Worm (Caenorhabditis elegans) whole organism, young adult: ENCODE results near the gene Y37H2A.14.

Experiments used
- B0336.3 ChIP-seq: fragments of 200-800 bp; sonication (Bioruptor generic); IDR thresholded peaks from 2 replicates; pipeline ENCODE4 v1.3.6; 2022; ENCODE audit warnings: missing genetic modification characterization, missing compliant biosample characterization
- F39B2.1 ChIP-seq: fragments of 200-800 bp; sonication (Bioruptor generic); IDR thresholded peaks from 2 replicates; pipeline ENCODE4 v1.3.6; 2022; ENCODE audit warnings: missing genetic modification reagents, missing genetic modification characterization, missing compliant biosample characterization
- F52B5.7 ChIP-seq: sonication (generic microtip); optimal IDR thresholded peaks from 2 replicates; lab custom pipeline; 2016; ENCODE audit warnings: mild to moderate bottlenecking, missing genetic modification characterization, missing compliant biosample characterization
- F57A8.1 ChIP-seq: fragments of 200-800 bp; sonication (Bioruptor generic); optimal IDR thresholded peaks from 2 replicates; lab custom pipeline; 2018; ENCODE audit warnings: mild to moderate bottlenecking, missing genetic modification characterization, moderate library complexity, missing compliant biosample characterization
- F57C9.4 ChIP-seq: sonication (generic microtip); optimal IDR thresholded peaks from 2 replicates; lab custom pipeline; 2017; ENCODE audit warnings: mild to moderate bottlenecking, missing genetic modification characterization, missing compliant biosample characterization
- K11D2.4 ChIP-seq: fragments of 200-800 bp; sonication (Bioruptor generic); IDR thresholded peaks from 2 replicates; pipeline ENCODE4 v1.3.6; 2022; ENCODE audit warnings: missing genetic modification reagents, missing genetic modification characterization, missing compliant biosample characterization
- T07F8.4 ChIP-seq: sonication (generic microtip); optimal IDR thresholded peaks from 2 replicates; lab custom pipeline; 2016; ENCODE audit warnings: mild to moderate bottlenecking, missing genetic modification characterization, moderate library complexity, missing compliant biosample characterization
- Y56A3A.18 ChIP-seq: fragments of 200-800 bp; sonication (Bioruptor generic); IDR thresholded peaks from 2 replicates; pipeline ENCODE4 v1.3.6; 2022; ENCODE audit warnings: missing genetic modification reagents, missing genetic modification characterization, missing compliant biosample characterization
- ZK185.1 ChIP-seq: sonication (generic microtip); optimal IDR thresholded peaks from 2 replicates; lab custom pipeline; 2016; ENCODE audit warnings: mild to moderate bottlenecking, missing genetic modification characterization, missing compliant biosample characterization; ENCODE audit not compliant: poor library complexity, severe bottlenecking
- akir-1 ChIP-seq: fragments of 200-800 bp; sonication (Bioruptor generic); optimal IDR thresholded peaks from 2 replicates; lab custom pipeline; 2018; ENCODE audit warnings: mild to moderate bottlenecking, missing genetic modification characterization, moderate library complexity, missing compliant biosample characterization
- ama-1 ChIP-seq, 3 experiments: fragments of 150-350 bp in 1 of 3; sonication (generic microtip) in 2 of 3; optimal IDR thresholded peaks; 2 replicates each; lab custom pipeline; 2014 to 2018; ENCODE audit warnings: missing biosample characterization in 2 of 3, missing genetic modification characterization in 2 of 3, missing genetic modification reagents in 2 of 3
- aptf-3 ChIP-seq: fragments of 200-800 bp; sonication (Bioruptor generic); IDR thresholded peaks from 2 replicates; pipeline ENCODE4 v1.3.6; 2022; ENCODE audit warnings: missing genetic modification characterization, missing compliant biosample characterization
- athp-1 ChIP-seq: sonication (generic microtip); optimal IDR thresholded peaks from 2 replicates; lab custom pipeline; 2017; ENCODE audit warnings: mild to moderate bottlenecking, missing genetic modification characterization, missing compliant biosample characterization
- attf-3 ChIP-seq: fragments of 200-800 bp; sonication (Bioruptor generic); conservative IDR thresholded peaks from 2 replicates; pipeline ENCODE4 v1.3.6; 2022; ENCODE audit warnings: missing genetic modification reagents, missing genetic modification characterization, missing compliant biosample characterization
- bed-2 ChIP-seq: fragments of 200-800 bp; sonication (Bioruptor generic); IDR thresholded peaks from 2 replicates; pipeline ENCODE4 v1.3.6; 2022; ENCODE audit warnings: missing genetic modification reagents, missing genetic modification characterization, missing compliant biosample characterization
- cebp-2 ChIP-seq: fragments of 200-800 bp; sonication (Bioruptor generic); IDR thresholded peaks from 2 replicates; pipeline ENCODE4 v1.3.6; 2022; ENCODE audit warnings: missing genetic modification characterization, missing compliant biosample characterization
- ceh-58 ChIP-seq: fragments of 200-800 bp; sonication (Bioruptor generic); IDR thresholded peaks from 2 replicates; pipeline ENCODE4 v1.3.6; 2022; ENCODE audit warnings: missing genetic modification characterization, missing compliant biosample characterization
- ceh-79 ChIP-seq: sonication (generic microtip); optimal IDR thresholded peaks from 2 replicates; lab custom pipeline; 2017; ENCODE audit warnings: mild to moderate bottlenecking, missing genetic modification characterization, missing compliant biosample characterization
- ceh-91 ChIP-seq: fragments of 200-800 bp; sonication (Bioruptor generic); IDR thresholded peaks from 2 replicates; pipeline ENCODE4 v1.3.6; 2022; ENCODE audit warnings: missing genetic modification reagents, missing genetic modification characterization, missing compliant biosample characterization
- him-1 ChIP-seq: sonication (generic microtip); optimal IDR thresholded peaks from 2 replicates; lab custom pipeline; 2016; ENCODE audit warnings: missing genotype, missing genetic modification reagents, missing genetic modification characterization, missing compliant biosample characterization
- hsf-1 ChIP-seq: fragments of 200-800 bp; sonication (Bioruptor generic); IDR thresholded peaks from 2 replicates; pipeline ENCODE4 v1.3.6; 2022; ENCODE audit warnings: missing genetic modification reagents, missing genetic modification characterization, missing compliant biosample characterization
- lag-1 ChIP-seq: fragments of 200-800 bp; sonication (Bioruptor generic); IDR thresholded peaks from 2 replicates; pipeline ENCODE4 v1.3.6; 2022; ENCODE audit warnings: missing genetic modification reagents, missing genetic modification characterization, missing compliant biosample characterization
- let-526 ChIP-seq: fragments of 200-800 bp; sonication (Bioruptor generic); IDR thresholded peaks from 2 replicates; pipeline ENCODE4 v1.3.6; 2022; ENCODE audit warnings: missing genetic modification reagents, missing genetic modification characterization, missing compliant biosample characterization
- let-607 ChIP-seq, 2 experiments: fragments of 200-800 bp in 1 of 2; sonication (Bioruptor generic) in 1 of 2; sonication (generic microtip) in 1 of 2; optimal IDR thresholded peaks; 2 replicates each; lab custom pipeline; 2016 to 2018; ENCODE audit warnings: mild to moderate bottlenecking in 2 of 2, missing compliant biosample characterization in 2 of 2, missing genetic modification characterization in 2 of 2, moderate library complexity in 2 of 2, missing genotype in 1 of 2
- lin-35 ChIP-seq, 3 experiments: fragments of 150-350 bp in 2 of 3; sonication (generic microtip) in 1 of 3; optimal IDR thresholded peaks; 2 replicates each; lab custom pipeline; 2014 to 2018; ENCODE audit warnings: missing biosample characterization in 3 of 3, missing genetic modification characterization in 3 of 3, missing genetic modification reagents in 3 of 3
- lir-1 ChIP-seq: fragments of 200-800 bp; sonication (Bioruptor generic); conservative IDR thresholded peaks from 2 replicates; pipeline ENCODE4 v1.3.6; 2022; ENCODE audit warnings: missing genetic modification reagents, missing genetic modification characterization, missing compliant biosample characterization
- madf-3 ChIP-seq: fragments of 200-800 bp; sonication (Bioruptor generic); IDR thresholded peaks from 2 replicates; pipeline ENCODE4 v1.3.6; 2022; ENCODE audit warnings: missing genetic modification reagents, missing genetic modification characterization, missing compliant biosample characterization
- madf-8 ChIP-seq: fragments of 200-800 bp; sonication (Bioruptor generic); conservative IDR thresholded peaks from 2 replicates; pipeline ENCODE4 v1.3.6; 2022; ENCODE audit warnings: missing genetic modification reagents, missing genetic modification characterization, missing compliant biosample characterization
- mcd-1 ChIP-seq: fragments of 200-800 bp; sonication (Bioruptor generic); IDR thresholded peaks from 2 replicates; pipeline ENCODE4 v1.3.6; 2022; ENCODE audit warnings: missing genetic modification reagents, missing genetic modification characterization, missing compliant biosample characterization
- mes-4 ChIP-seq: sonication (generic microtip); optimal IDR thresholded peaks from 2 replicates; lab custom pipeline; 2016; ENCODE audit warnings: missing genotype, missing genetic modification characterization, missing compliant biosample characterization
- mxl-1 ChIP-seq: sonication (generic microtip); optimal IDR thresholded peaks from 2 replicates; lab custom pipeline; 2016; ENCODE audit warnings: missing genetic modification characterization, missing compliant biosample characterization
- nfya-1 ChIP-seq: sonication (generic microtip); optimal IDR thresholded peaks from 2 replicates; lab custom pipeline; 2017; ENCODE audit warnings: antibody characterized with exemption, missing compliant biosample characterization, missing genetic modification characterization, borderline replicate concordance; ENCODE audit not compliant: insufficient read depth
- nhr-80 ChIP-seq: sonication (generic microtip); optimal IDR thresholded peaks from 2 replicates; lab custom pipeline; 2016; ENCODE audit warnings: missing genetic modification characterization, missing compliant biosample characterization
- nhr-90 ChIP-seq: sonication (generic microtip); optimal IDR thresholded peaks from 2 replicates; lab custom pipeline; 2016; ENCODE audit warnings: missing genotype, mild to moderate bottlenecking, missing genetic modification characterization, missing compliant biosample characterization
- pha-4 ChIP-seq: fragments of 150-350 bp; sonication (generic microtip); optimal IDR thresholded peaks from 2 replicates; lab custom pipeline; 2014; ENCODE audit warnings: missing biosample characterization, missing genetic modification reagents, missing genetic modification characterization
- sdz-38 ChIP-seq: sonication (generic microtip); optimal IDR thresholded peaks from 2 replicates; lab custom pipeline; 2016; ENCODE audit warnings: missing genotype, missing genetic modification characterization, missing compliant biosample characterization
- sea-2 ChIP-seq: fragments of 200-800 bp; sonication (Bioruptor generic); IDR thresholded peaks from 2 replicates; pipeline ENCODE4 v1.3.6; 2022; ENCODE audit warnings: missing genetic modification characterization, missing compliant biosample characterization
- snpc-1.1 ChIP-seq: sonication (generic microtip); optimal IDR thresholded peaks from 2 replicates; lab custom pipeline; 2017; ENCODE audit warnings: missing genetic modification characterization, mild to moderate bottlenecking, missing compliant biosample characterization, antibody characterized with exemption, moderate library complexity, missing genotype, missing genetic modification reagents; ENCODE audit not compliant: insufficient read depth
- somi-1 ChIP-seq: fragments of 200-800 bp; sonication (Bioruptor generic); optimal IDR thresholded peaks from 2 replicates; lab custom pipeline; 2018; ENCODE audit warnings: mild to moderate bottlenecking, missing genetic modification characterization, missing compliant biosample characterization
- zfh-2 ChIP-seq: fragments of 200-800 bp; sonication (Bioruptor generic); conservative IDR thresholded peaks from 2 replicates; pipeline ENCODE4 v1.3.6; 2022; ENCODE audit warnings: missing genetic modification reagents, missing genetic modification characterization, missing compliant biosample characterization
- ztf-25 ChIP-seq: fragments of 200-800 bp; sonication (Bioruptor generic); IDR thresholded peaks from 2 replicates; pipeline ENCODE4 v1.3.6; 2022; ENCODE audit warnings: missing genetic modification reagents, missing genetic modification characterization, missing compliant biosample characterization

Gene Y37H2A.14

DNA sequence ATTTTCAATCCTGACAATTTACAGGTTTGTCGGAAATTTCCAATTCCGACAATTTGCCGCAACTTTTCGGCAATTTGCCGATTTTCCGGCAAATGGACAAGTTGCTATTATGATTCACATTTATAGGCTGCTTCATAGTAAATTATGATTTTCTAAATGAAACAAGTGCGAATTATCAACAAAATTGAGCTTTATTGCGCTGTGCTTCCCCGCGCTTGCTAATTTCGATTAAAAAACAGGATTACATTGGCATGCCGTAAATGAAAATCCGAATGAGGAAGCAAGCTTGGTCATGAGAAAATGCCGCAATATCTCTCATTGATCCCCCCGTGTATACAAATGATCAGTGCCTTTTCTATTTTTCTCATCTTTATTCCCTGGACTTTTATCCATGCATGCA, 4.8 kb upstream of the Y37H2A.14 start, which contains the start of gene Y37H2A.10:
Y37H2A.10 (plus strand) TSS at position 301 of the 400 bp plus-strand sequence.
- no peak for TF ChIP-seq aptf-3 (GFP tag; lab: Robert Waterston, UW)
- TF ChIP-seq B0336.3 (GFP tag; lab: Robert Waterston, UW): no peak
- no peak for TF ChIP-seq ztf-25 (GFP tag; lab: Robert Waterston, UW)
- no peak for TF ChIP-seq F57C9.4 (tag; lab: Kevin White, UChicago)
- TF ChIP-seq ceh-79 (tag; lab: Kevin White, UChicago): no peak
- TF ChIP-seq madf-3: no peak
- TF ChIP-seq, all 124 proteins: peak for 0

DNA sequence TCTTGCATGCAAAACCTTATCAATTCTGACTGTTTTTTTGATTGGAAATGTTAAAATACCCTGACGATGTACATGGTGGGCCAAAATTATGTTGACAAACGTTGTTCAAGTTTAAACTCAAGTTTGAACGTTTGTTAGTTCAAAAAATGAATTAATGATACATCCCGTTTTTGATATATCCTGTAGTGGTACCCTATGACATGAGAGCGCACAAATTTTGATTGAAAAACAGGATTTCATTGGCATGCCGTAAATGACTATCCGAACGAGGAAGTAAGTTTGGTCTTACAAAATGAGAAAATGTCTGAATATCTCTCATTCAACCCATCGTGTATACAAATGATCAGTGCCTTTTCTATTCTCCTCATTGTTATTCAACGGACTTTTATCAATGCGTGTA, 2.4 kb upstream of the Y37H2A.14 start, which contains the start of gene Y37H2A.11:
Y37H2A.11 (plus strand) TSS at position 301 of the 400 bp plus-strand sequence.
- no peak for TF ChIP-seq let-607 (tag; optimal IDR thresholded peaks at IDR 0.05; lab: Kevin White, UChicago)
- TF ChIP-seq lag-1 (GFP tag; lab: Robert Waterston, UW): no peak
- TF ChIP-seq F52B5.7 (tag; lab: Kevin White, UChicago): no peak
- TF ChIP-seq let-526 (GFP tag; lab: Robert Waterston, UW): no peak
- no peak for TF ChIP-seq cebp-2 (GFP tag; lab: Robert Waterston, UW)
- TF ChIP-seq mcd-1 (GFP tag; lab: Robert Waterston, UW): no peak

DNA sequence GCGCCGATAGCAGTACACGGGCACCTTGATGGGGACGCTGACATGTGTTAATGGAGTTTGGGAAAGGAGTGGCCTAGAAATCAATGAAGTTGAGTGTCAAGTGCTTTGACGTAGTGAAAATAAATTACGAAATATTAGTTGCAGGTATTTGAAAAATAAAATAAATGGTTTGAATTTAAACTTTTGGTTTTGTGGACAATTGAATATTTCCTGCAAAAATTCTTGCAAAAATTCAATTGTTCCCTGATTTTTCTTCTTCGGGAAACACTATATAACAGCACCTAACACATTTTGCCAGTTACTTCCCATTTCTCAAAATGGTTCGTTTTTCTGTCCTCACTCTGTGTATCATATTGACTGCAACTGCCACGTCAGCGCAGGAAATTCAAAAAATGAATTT, 996 bp upstream of the Y37H2A.14 start, which contains the start of gene Y37H2A.13:
Y37H2A.13 (plus strand) TSS at position 301 of the 400 bp plus-strand sequence.
- no peak for TF ChIP-seq nhr-80
- TF ChIP-seq F57A8.1 (GFP tag; lab: Kevin White, UChicago): no peak
- TF ChIP-seq F52B5.7 (tag; lab: Kevin White, UChicago): no peak
- no peak for TF ChIP-seq B0336.3 (GFP tag; lab: Robert Waterston, UW)
- TF ChIP-seq nfya-1 (tag; lab: Kevin White, UChicago): no peak
- TF ChIP-seq ama-1 (optimal IDR thresholded peaks at IDR 0.05; lab: Kevin White, UChicago): no peak
- no peak for TF ChIP-seq ama-1 (GFP tag; optimal IDR thresholded peaks at IDR 0.05; lab: Kevin White, UChicago)
- no peak for TF ChIP-seq zfh-2 (GFP tag; lab: Robert Waterston, UW)
- TF ChIP-seq bed-2 (GFP tag; lab: Robert Waterston, UW): no peak
- TF ChIP-seq akir-1 (GFP tag; lab: Kevin White, UChicago): no peak
- TF ChIP-seq F57C9.4 (tag; lab: Kevin White, UChicago): no peak
- TF ChIP-seq ceh-58 (GFP tag; lab: Robert Waterston, UW): no peak
- TF ChIP-seq madf-8 (GFP tag; lab: Robert Waterston, UW): no peak
- no peak for TF ChIP-seq F39B2.1
- TF ChIP-seq mxl-1: no peak
- TF ChIP-seq lin-35 (GFP tag; optimal IDR thresholded peaks at IDR 0.05; lab: Kevin White, UChicago): no peak
- TF ChIP-seq him-1 (tag; lab: Kevin White, UChicago): no peak
- no peak for TF ChIP-seq mes-4 (tag; lab: Kevin White, UChicago)
- no peak for TF ChIP-seq attf-3 (GFP tag; lab: Robert Waterston, UW)

DNA sequence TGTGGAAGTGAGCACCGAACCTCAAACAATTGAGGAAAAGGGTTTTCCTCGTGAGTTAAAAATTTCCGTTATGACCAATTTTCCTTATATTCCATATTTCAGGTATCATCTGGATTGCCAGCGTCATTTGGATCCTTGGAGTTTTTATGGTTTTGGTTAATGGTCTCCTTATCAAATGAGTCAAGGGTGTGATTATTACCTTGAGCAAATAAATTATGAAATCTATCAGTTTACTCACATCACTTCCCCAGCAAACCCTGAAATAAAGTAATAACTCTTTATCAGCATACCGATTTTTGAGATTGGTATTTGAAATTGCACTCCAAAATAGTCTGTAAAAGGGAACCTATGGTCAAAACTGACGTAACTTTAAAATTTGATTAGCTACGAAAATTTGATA, 897 bp downstream of the Y37H2A.14 start:
- TF ChIP-seq lir-1 (GFP tag; lab: Robert Waterston, UW): no peak
- TF ChIP-seq pha-4: no peak
- TF ChIP-seq ZK185.1 (tag; lab: Kevin White, UChicago): no peak
- no peak for TF ChIP-seq T07F8.4 (tag; lab: Kevin White, UChicago)
- TF ChIP-seq snpc-1.1 (tag; lab: Kevin White, UChicago): no peak
- TF ChIP-seq Y56A3A.18 (GFP tag; lab: Robert Waterston, UW): no peak
- no peak for TF ChIP-seq ceh-91 (GFP tag; lab: Robert Waterston, UW)
- TF ChIP-seq nhr-90 (tag; lab: Kevin White, UChicago): no peak
- no peak for TF ChIP-seq K11D2.4 (GFP tag; lab: Robert Waterston, UW)
- TF ChIP-seq lin-35 (GFP tag; optimal IDR thresholded peaks at IDR 0.05; lab: Kevin White, UChicago): no peak
- TF ChIP-seq hsf-1: no peak
- TF ChIP-seq sea-2 (GFP tag; lab: Robert Waterston, UW): no peak
- no peak for TF ChIP-seq sdz-38 (tag; lab: Kevin White, UChicago)
- no peak for TF ChIP-seq athp-1 (tag; lab: Kevin White, UChicago)
- TF ChIP-seq somi-1 (GFP tag; lab: Kevin White, UChicago): no peak
- no peak for TF ChIP-seq F52B5.7 (tag; lab: Kevin White, UChicago)
